Worm (Caenorhabditis elegans) whole organism, L3 larva: ENCODE measurements around the gene T16H12.13.

Experiments used
- ama-1 ChIP-seq: fragments of 150-350 bp; optimal IDR thresholded peaks from 2 replicates; lab custom pipeline; 2018
- ceh-9 ChIP-seq: sonication (generic microtip); optimal IDR thresholded peaks from 2 replicates; lab custom pipeline; 2018; ENCODE audit warnings: missing biosample characterization, missing genetic modification characterization
- elt-1 ChIP-seq: fragments of 150-350 bp; optimal IDR thresholded peaks from 2 replicates; lab custom pipeline; 2014; ENCODE audit warnings: missing biosample characterization, missing genetic modification characterization
- elt-2 ChIP-seq: sonication (generic microtip); optimal IDR thresholded peaks from 2 replicates; lab custom pipeline; 2016; ENCODE audit warnings: missing genetic modification reagents, mild to moderate bottlenecking, missing genetic modification characterization, missing compliant biosample characterization
- nhr-11 ChIP-seq: fragments of 150-350 bp; optimal IDR thresholded peaks from 2 replicates; lab custom pipeline; 2014; ENCODE audit warnings: missing biosample characterization, missing genetic modification characterization
- nhr-12 ChIP-seq: fragments of 150-350 bp; optimal IDR thresholded peaks from 2 replicates; lab custom pipeline; 2014; ENCODE audit warnings: missing biosample characterization, missing genetic modification characterization
- nhr-28 ChIP-seq: fragments of 150-350 bp; optimal IDR thresholded peaks from 2 replicates; lab custom pipeline; 2014; ENCODE audit warnings: missing biosample characterization, missing genetic modification characterization
- nhr-77 ChIP-seq: fragments of 150-350 bp; optimal IDR thresholded peaks from 2 replicates; lab custom pipeline; 2014; ENCODE audit warnings: missing biosample characterization, missing genetic modification characterization
- skn-1 ChIP-seq: fragments of 150-350 bp; optimal IDR thresholded peaks from 2 replicates; lab custom pipeline; 2014; ENCODE audit warnings: missing biosample characterization, missing genetic modification characterization
- unc-62 ChIP-seq: fragments of 150-350 bp; sonication (generic microtip); optimal IDR thresholded peaks from 4 replicates; lab custom pipeline; 2014; ENCODE audit warnings: missing biosample characterization, missing genetic modification reagents, missing genetic modification characterization
- ztf-4 ChIP-seq: fragments of 150-350 bp; optimal IDR thresholded peaks from 2 replicates; lab custom pipeline; 2014; ENCODE audit warnings: missing biosample characterization, missing genetic modification characterization

DNA sequence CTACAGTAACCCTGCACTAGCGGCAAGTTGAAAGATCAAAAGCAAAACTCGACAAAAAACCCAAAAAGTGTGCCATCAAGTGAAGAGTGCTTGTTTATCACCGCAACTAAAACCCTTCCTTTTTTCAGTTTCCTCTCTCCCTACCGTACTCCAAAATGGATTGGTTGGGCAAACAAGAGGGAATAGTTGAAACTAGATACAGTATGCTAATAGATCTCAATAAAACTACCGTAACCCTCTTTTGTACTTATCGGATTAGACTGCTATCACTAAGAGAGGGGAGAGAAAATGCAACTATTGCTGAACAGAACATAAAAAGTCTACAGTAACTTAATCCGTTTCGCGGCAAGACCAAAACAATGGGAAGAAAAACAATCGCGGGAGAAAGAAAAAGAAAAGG lies 10.2 kb downstream of the T16H12.13 start:
- no peak for TF ChIP-seq nhr-28 (tag; lab: Kevin White, UChicago)
- no peak for TF ChIP-seq ceh-9 (tag; lab: Kevin White, UChicago)
- peak; percentile 52 for TF ChIP-seq ama-1 (lab: Kevin White, UChicago)
- no peak for TF ChIP-seq elt-1 (tag; lab: Kevin White, UChicago)
- TF ChIP-seq skn-1 (tag; lab: Kevin White, UChicago), result no peak
- TF ChIP-seq nhr-11 (tag; lab: Kevin White, UChicago), result no peak
- TF ChIP-seq unc-62 (GFP tag; lab: Kevin White, UChicago), result no peak
- TF ChIP-seq nhr-77, result no peak
- no peak for TF ChIP-seq nhr-12 (tag; lab: Kevin White, UChicago)
- TF ChIP-seq ztf-4, result no peak
- peak; percentile 33 for TF ChIP-seq elt-2
